Worm (Caenorhabditis elegans) whole organism, early embryonic: ENCODE data around the gene Y49F6C.6.

Experiments used
- B0310.2 ChIP-seq: sonication (generic microtip); optimal IDR thresholded peaks from 2 replicates; lab custom pipeline; 2016; ENCODE audit warnings: mild to moderate bottlenecking, missing genetic modification characterization, missing compliant biosample characterization
- F13C5.2 ChIP-seq: sonication (generic microtip); optimal IDR thresholded peaks from 2 replicates; lab custom pipeline; 2017; ENCODE audit warnings: mild to moderate bottlenecking, missing genetic modification characterization, inconsistent platforms, missing compliant biosample characterization
- aly-1 ChIP-seq: sonication (generic microtip); optimal IDR thresholded peaks from 2 replicates; lab custom pipeline; 2016; ENCODE audit warnings: missing genetic modification characterization, missing compliant biosample characterization
- ama-1 ChIP-seq: fragments of 150-350 bp; optimal IDR thresholded peaks from 2 replicates; lab custom pipeline; 2014
- ceh-36 ChIP-seq: sonication (generic microtip); optimal IDR thresholded peaks from 2 replicates; lab custom pipeline; 2016; ENCODE audit warnings: missing genetic modification characterization, inconsistent platforms, missing compliant biosample characterization
- ets-7 ChIP-seq: sonication (generic microtip); optimal IDR thresholded peaks from 2 replicates; lab custom pipeline; 2016; ENCODE audit warnings: missing genotype, missing genetic modification characterization, missing compliant biosample characterization
- flt-1 ChIP-seq: fragments of 200-800 bp; sonication (Bioruptor generic); IDR thresholded peaks from 2 replicates; pipeline ENCODE4 v1.3.6; 2022; ENCODE audit warnings: missing genetic modification characterization, missing compliant biosample characterization
- hnd-1 ChIP-seq: sonication (generic microtip); optimal IDR thresholded peaks from 2 replicates; lab custom pipeline; 2016; ENCODE audit warnings: missing genetic modification characterization, missing compliant biosample characterization
- pes-1 ChIP-seq: fragments of 200-800 bp; sonication (Bioruptor generic); IDR thresholded peaks from 2 replicates; pipeline ENCODE4 v1.3.6; 2022; ENCODE audit warnings: missing genetic modification reagents, missing genetic modification characterization, missing compliant biosample characterization
- scrt-1 ChIP-seq: fragments of 200-800 bp; sonication (Bioruptor generic); IDR thresholded peaks from 2 replicates; pipeline ENCODE4 v1.3.6; 2022; ENCODE audit warnings: missing genetic modification characterization, missing compliant biosample characterization
- sea-1 ChIP-seq: fragments of 200-800 bp; sonication (Bioruptor generic); conservative IDR thresholded peaks from 2 replicates; pipeline ENCODE4 v1.3.6; 2022; ENCODE audit warnings: missing genetic modification characterization, missing compliant biosample characterization
- tbx-11 ChIP-seq: fragments of 200-800 bp; sonication (Bioruptor generic); IDR thresholded peaks from 2 replicates; pipeline ENCODE4 v1.3.6; 2022; ENCODE audit warnings: missing genetic modification characterization, missing compliant biosample characterization
- tbx-37 ChIP-seq: fragments of 200-800 bp; sonication (Bioruptor generic); conservative IDR thresholded peaks from 2 replicates; pipeline ENCODE4 v1.3.6; 2022; ENCODE audit warnings: missing genetic modification reagents, missing genetic modification characterization, missing compliant biosample characterization

DNA sequence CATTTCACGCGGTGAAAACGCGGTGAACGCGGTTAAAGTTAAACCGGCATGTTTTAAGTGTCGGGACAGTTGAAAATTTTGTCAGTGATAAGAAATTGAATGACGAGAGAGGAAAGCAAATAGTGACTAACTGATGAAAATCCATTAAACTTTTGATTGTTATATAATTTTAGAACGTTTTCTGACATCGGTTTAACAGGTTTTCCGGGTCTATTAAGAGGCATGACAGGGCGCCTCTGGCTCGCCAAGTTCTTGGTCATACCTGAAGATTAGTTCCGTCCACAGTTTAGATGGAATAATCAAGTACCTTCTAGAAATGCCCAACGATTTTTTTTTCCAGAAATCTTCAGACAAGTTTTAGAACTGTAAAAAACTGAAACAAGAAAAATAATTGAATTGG, 43.8 kb downstream of the Y49F6C.6 start, which contains the start of gene Y46D2A.2:
- TF ChIP-seq flt-1 (GFP tag; lab: Robert Waterston, UW): no peak
- TF ChIP-seq aly-1: no peak
- no peak for TF ChIP-seq tbx-37 (GFP tag; lab: Robert Waterston, UW)
- no peak for TF ChIP-seq tbx-11 (GFP tag; lab: Robert Waterston, UW)
- no peak for TF ChIP-seq scrt-1 (GFP tag; lab: Robert Waterston, UW)
- no peak for TF ChIP-seq ama-1
- TF ChIP-seq ets-7 (tag; lab: Kevin White, UChicago): no peak
- no peak for TF ChIP-seq hnd-1 (tag; lab: Kevin White, UChicago)
- no peak for TF ChIP-seq B0310.2 (tag; lab: Kevin White, UChicago)
- no peak for TF ChIP-seq ceh-36
- TF ChIP-seq pes-1: no peak
- TF ChIP-seq sea-1 (GFP tag; lab: Robert Waterston, UW): no peak
- TF ChIP-seq F13C5.2 (tag; lab: Kevin White, UChicago): no peak
